Worm (Caenorhabditis elegans): ENCODE data around the gene pno-1.

pno-1 gene

DNA sequence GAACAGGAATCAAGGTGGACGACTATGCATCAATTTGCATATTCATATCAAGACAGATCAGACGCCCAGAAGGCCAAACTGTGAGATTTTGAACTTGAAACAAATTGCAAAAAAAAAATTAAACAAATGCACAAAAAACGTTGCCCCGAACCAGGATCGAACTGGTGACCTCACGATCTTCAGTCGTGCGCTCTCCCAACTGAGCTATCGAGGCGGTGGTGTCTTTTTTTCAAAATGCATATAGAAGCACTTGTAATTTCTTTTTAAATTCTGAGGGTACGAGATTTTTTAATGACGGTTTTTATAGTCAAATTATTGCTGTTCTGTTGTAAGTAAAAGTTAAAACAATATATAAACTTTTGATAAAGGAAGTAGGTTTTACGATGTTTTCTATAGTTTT lies 29.6 kb downstream of the pno-1 start (continued):
- peak; percentile 95 for TF ChIP-seq tbp1 (GFP tag; optimal IDR thresholded peaks at IDR 0.05)
- TF ChIP-seq Y53G8AR.9 (GFP tag; conservative IDR thresholded peaks at IDR 0.05) = no peak
- no peak for TF ChIP-seq cebp-1 (GFP tag; IDR thresholded peaks at IDR 0.05)
- TF ChIP-seq cebp-1 (tag; optimal IDR thresholded peaks at IDR 0.05) = no peak
- TF ChIP-seq repo-1 (tag; optimal IDR thresholded peaks at IDR 0.05) = no peak
- TF ChIP-seq nfya-1 (tag; optimal IDR thresholded peaks at IDR 0.05; ENCODE audit: borderline replicate concordance, insufficient read depth) = no peak
- no peak for TF ChIP-seq F39B2.1 (GFP tag; IDR thresholded peaks at IDR 0.05)
- TF ChIP-seq F57A8.1 (GFP tag; optimal IDR thresholded peaks at IDR 0.05) = no peak
- TF ChIP-seq attf-5 (GFP tag; optimal IDR thresholded peaks at IDR 0.05) = peak; percentile 33
- TF ChIP-seq F49E8.2 (tag; optimal IDR thresholded peaks at IDR 0.05; ENCODE audit: insufficient read depth) = no peak
- no peak for TF ChIP-seq snpc-1.1 (tag; optimal IDR thresholded peaks at IDR 0.05; ENCODE audit: insufficient read depth)
- peak; percentile 59 for TF ChIP-seq D2030.7 (GFP tag; IDR thresholded peaks at IDR 0.05)
- peak in 1 of 2 experiments; percentile 39 for TF ChIP-seq rec-8 (tag; optimal IDR thresholded peaks at IDR 0.05)
- TF ChIP-seq ZK185.1 (tag; optimal IDR thresholded peaks at IDR 0.05; ENCODE audit: poor library complexity, severe bottlenecking) = no peak
- TF ChIP-seq lsl-1 (GFP tag; optimal IDR thresholded peaks at IDR 0.05) = peak; percentile 23
- TF ChIP-seq chd-7 (tag; optimal IDR thresholded peaks at IDR 0.05) = no peak
- TF ChIP-seq gei-17 (GFP tag; optimal IDR thresholded peaks at IDR 0.05) = no peak
- TF ChIP-seq lsy-27 (tag; optimal IDR thresholded peaks at IDR 0.05; ENCODE audit: borderline replicate concordance, insufficient read depth) = peak; percentile 44
- peak; percentile 46 for TF ChIP-seq ztf-18 (tag; optimal IDR thresholded peaks at IDR 0.05)
- no peak for TF ChIP-seq K12H6.12 (tag; optimal IDR thresholded peaks at IDR 0.05)

- no peak for TF ChIP-seq let-607 (tag; optimal IDR thresholded peaks at IDR 0.05)
Observed at ce11 chrII:9708835-9709299, 33.8 kb downstream of the pno-1 start, which contains the start of gene glt-5. glt-5 (minus strand) TSS chrII:9708885.

ce11 chrII:9706207-9706606 lies 36.5 kb downstream of the pno-1 start, which contains the start of gene Y53C12A.3:
Y53C12A.3 (minus strand) TSS chrII:9706240.
- TF ChIP-seq hsf-1 (GFP tag; IDR thresholded peaks at IDR 0.05) = no peak
- TF ChIP-seq nfyb-1 (GFP tag; IDR thresholded peaks at IDR 0.05) = no peak
- TF ChIP-seq madf-10 (tag; optimal IDR thresholded peaks at IDR 0.05) = no peak
- peak; percentile 78 for TF ChIP-seq mcd-1 (GFP tag; IDR thresholded peaks at IDR 0.05)
- TF ChIP-seq sdz-38 (tag; optimal IDR thresholded peaks at IDR 0.05) = no peak
- no peak for TF ChIP-seq attf-3 (GFP tag; conservative IDR thresholded peaks at IDR 0.05)
- TF ChIP-seq efl-1 (GFP tag; optimal IDR thresholded peaks at IDR 0.05) = peak; percentile 43
- no peak for TF ChIP-seq madf-3 (GFP tag; IDR thresholded peaks at IDR 0.05)
- TF ChIP-seq F23B12.7 (tag; optimal IDR thresholded peaks at IDR 0.05; ENCODE audit: insufficient read depth) = peak; percentile 32
- no peak for TF ChIP-seq Y67H2A.10 (GFP tag; conservative IDR thresholded peaks at IDR 0.05)
- TF ChIP-seq lin-54 (GFP tag; optimal IDR thresholded peaks at IDR 0.05) = peak; percentile 79
- no peak for TF ChIP-seq ceh-100 (GFP tag; IDR thresholded peaks at IDR 0.05)
- no peak for TF ChIP-seq madf-8 (GFP tag; conservative IDR thresholded peaks at IDR 0.05)
- no peak for TF ChIP-seq ztf-26 (tag; optimal IDR thresholded peaks at IDR 0.05)
- TF ChIP-seq hmg-1.2 (GFP tag; IDR thresholded peaks at IDR 0.05) = no peak
- TF ChIP-seq Y56A3A.18 (GFP tag; IDR thresholded peaks at IDR 0.05) = no peak
- no peak for TF ChIP-seq sea-2 (GFP tag; IDR thresholded peaks at IDR 0.05)
- no peak for TF ChIP-seq Y95B8A.8 (GFP tag; IDR thresholded peaks at IDR 0.05)
- no peak for TF ChIP-seq B0261.1 (tag; optimal IDR thresholded peaks at IDR 0.05)
- TF ChIP-seq lin-35 (GFP tag; optimal IDR thresholded peaks at IDR 0.05) = peak in 1 of 3 experiments; percentile 72
- no peak for TF ChIP-seq egl-44 (GFP tag; IDR thresholded peaks at IDR 0.05)
- peak; percentile 8 for TF ChIP-seq dpl-1 (GFP tag; optimal IDR thresholded peaks at IDR 0.05)

Data from whole organism, young adult.